Fruit fly (Drosophila melanogaster): ENCODE data around the gene Atg17.

The Atg17 gene

DNA sequence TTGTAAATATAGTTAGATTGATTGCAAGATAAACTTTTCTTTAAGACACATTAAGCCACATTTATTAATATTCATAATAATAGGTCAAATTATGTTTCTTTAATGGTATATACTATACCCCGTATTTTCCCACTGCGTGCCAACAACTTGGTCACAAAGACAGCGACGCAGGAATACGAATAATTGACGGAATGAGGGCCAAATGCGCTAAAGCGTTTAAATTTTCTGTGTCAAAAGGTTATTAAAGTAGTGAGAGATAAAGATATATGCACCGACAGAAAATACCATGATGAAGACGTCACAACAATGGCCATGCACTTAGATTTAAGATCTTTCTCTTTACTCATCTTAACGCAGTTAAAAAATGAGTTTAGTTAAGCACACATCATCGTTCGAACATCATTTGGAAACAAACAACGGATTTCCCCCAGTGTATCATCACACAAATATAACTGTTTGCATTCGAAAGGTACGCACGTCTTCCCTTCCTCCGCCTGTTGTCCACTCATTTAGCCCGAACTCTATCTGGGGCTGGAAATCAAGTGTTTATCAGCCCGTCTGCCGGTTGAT lies 49.0 kb upstream of the Atg17 start (continued):
- peak; percentile 41 for TF ChIP-seq slou (GFP tag; optimal IDR thresholded peaks at IDR 0.05)
- 0 out of 2 replicates have a peak, but pooled peaks have one; percentile 24 for TF ChIP-seq CG4360 (GFP tag; IDR thresholded peaks at IDR 0.05)
- TF ChIP-seq pho (GFP tag; optimal IDR thresholded peaks at IDR 0.05): peak; percentile 38
- peak; percentile 70 for TF ChIP-seq fd96Cb (tag; optimal IDR thresholded peaks at IDR 0.05)
- peak; percentile 38 for TF ChIP-seq CG6654 (GFP tag; optimal IDR thresholded peaks at IDR 0.05)
- TF ChIP-seq CG14667 (GFP tag; IDR thresholded peaks at IDR 0.05): peak; percentile 64
- peak; percentile 71 for TF ChIP-seq ATbp (GFP tag; optimal IDR thresholded peaks at IDR 0.05)
- 0 out of 2 replicates have a peak, but pooled peaks have one; percentile 3 for TF ChIP-seq CG10321 (GFP tag; IDR thresholded peaks at IDR 0.05)
- peak; percentile 58 for TF ChIP-seq CG17328 (GFP tag; IDR thresholded peaks at IDR 0.05)
- peak in 1 of 2 experiments; percentile 92 for TF ChIP-seq Hr78 (GFP tag; optimal IDR thresholded peaks at IDR 0.05)
- TF ChIP-seq CG12236 (GFP tag; optimal IDR thresholded peaks at IDR 0.05): peak; percentile 56
- TF ChIP-seq C15 (GFP tag; IDR thresholded peaks at IDR 0.05): peak; percentile 17; the same call in 1 of the 3 replicates
- peak; percentile 74 for TF ChIP-seq gem (tag; optimal IDR thresholded peaks at IDR 0.05)
- TF ChIP-seq Stat92E (GFP tag; optimal IDR thresholded peaks at IDR 0.05): peak in 1 of 3 experiments; percentile 12
- TF ChIP-seq gcm (GFP tag; optimal IDR thresholded peaks at IDR 0.05): peak; percentile 38
- TF ChIP-seq CG4730 (GFP tag; IDR thresholded peaks at IDR 0.05): peak; percentile 46; the same call in 1 of the 2 replicates
- TF ChIP-seq dpn (GFP tag; optimal IDR thresholded peaks at IDR 0.05): peak; percentile 72 to 73
- no peak for TF ChIP-seq CG15696 (tag; optimal IDR thresholded peaks at IDR 0.05)
- no peak for TF ChIP-seq fd102C (GFP tag; optimal IDR thresholded peaks at IDR 0.05)
- TF ChIP-seq CG9876 (GFP tag; optimal IDR thresholded peaks at IDR 0.05): peak; percentile 44
- TF ChIP-seq CG3065 (GFP tag; optimal IDR thresholded peaks at IDR 0.05): no peak
- peak; percentile 65 for TF ChIP-seq Mrtf (GFP tag; IDR thresholded peaks at IDR 0.05)
- TF ChIP-seq Tbp (GFP tag; optimal IDR thresholded peaks at IDR 0.05): no peak
- peak; percentile 42 for TF ChIP-seq cato (GFP tag; optimal IDR thresholded peaks at IDR 0.05; ENCODE audit: borderline replicate concordance)
- TF ChIP-seq CG14050 (GFP tag; IDR thresholded peaks at IDR 0.05): no peak
- no peak for TF ChIP-seq Spps (tag; optimal IDR thresholded peaks at IDR 0.05)
- TF ChIP-seq bsh (GFP tag; optimal IDR thresholded peaks at IDR 0.05): peak in 1 of 2 experiments; percentile 65
- peak; percentile 46 for TF ChIP-seq Max (GFP tag; optimal IDR thresholded peaks at IDR 0.05)
- peak; percentile 52 for TF ChIP-seq ems (GFP tag; optimal IDR thresholded peaks at IDR 0.05)
- no peak for TF ChIP-seq Opbp (GFP tag; IDR thresholded peaks at IDR 0.05; ENCODE audit: partially characterized antibody)
- TF ChIP-seq eve (GFP tag; optimal IDR thresholded peaks at IDR 0.05): no peak
- TF ChIP-seq CG18764 (GFP tag; optimal IDR thresholded peaks at IDR 0.05): peak; percentile 50
- no peak for TF ChIP-seq CG34224 (GFP tag; IDR thresholded peaks at IDR 0.05; ENCODE audit: partially characterized antibody)
- TF ChIP-seq chinmo (GFP tag; IDR thresholded peaks at IDR 0.05; ENCODE audit: partially characterized antibody): no peak
- TF ChIP-seq PHDP (tag; optimal IDR thresholded peaks at IDR 0.05): peak; percentile 56
- TF ChIP-seq CG8089 (GFP tag; optimal IDR thresholded peaks at IDR 0.05): peak; percentile 54
- peak; percentile 50 for TF ChIP-seq Atf-2 (GFP tag; optimal IDR thresholded peaks at IDR 0.05)
- no peak for TF ChIP-seq h (optimal IDR thresholded peaks at IDR 0.05)
- TF ChIP-seq lab (GFP tag; optimal IDR thresholded peaks at IDR 0.05): peak; percentile 44
- TF ChIP-seq ewg (GFP tag; optimal IDR thresholded peaks at IDR 0.05): peak; percentile 49
- peak; percentile 68 for TF ChIP-seq dimm (GFP tag; IDR thresholded peaks at IDR 0.05)
- TF ChIP-seq inv (GFP tag; IDR thresholded peaks at IDR 0.05; ENCODE audit: partially characterized antibody): no peak
- no peak for TF ChIP-seq Sry-δ (GFP tag; optimal IDR thresholded peaks at IDR 0.05)
- TF ChIP-seq CG13775 (GFP tag; optimal IDR thresholded peaks at IDR 0.05): peak; percentile 68
- TF ChIP-seq lbe (GFP tag; optimal IDR thresholded peaks at IDR 0.05): no peak
- no peak for TF ChIP-seq CG4707 (GFP tag; optimal IDR thresholded peaks at IDR 0.05)
- TF ChIP-seq CG2678 (tag; optimal IDR thresholded peaks at IDR 0.05): peak; percentile 80
- peak; percentile 48 for TF ChIP-seq CG11723 (GFP tag; optimal IDR thresholded peaks at IDR 0.05)
- peak; percentile 54 for TF ChIP-seq Hsf (GFP tag; optimal IDR thresholded peaks at IDR 0.05)
